Fruit fly (Drosophila melanogaster) whole organism, prepupa: ENCODE measurements around the gene CG9616.
A peak's percentile ranks its signal among the peaks of the same experiment; 100 is the strongest.

Experiments used
- Blimp-1 ChIP-seq: fragments of 200-800 bp; sonication (Bioruptor generic); optimal IDR thresholded peaks from 3 replicates; lab custom pipeline; 2017; ENCODE audit warnings: missing biosample characterization, missing genetic modification characterization, mild to moderate bottlenecking, moderate library complexity, missing genetic modification reagents
- CG10631 ChIP-seq: fragments of 200-800 bp; sonication (Bioruptor generic); optimal IDR thresholded peaks from 2 replicates; lab custom pipeline; 2016; ENCODE audit warnings: missing biosample characterization, missing genetic modification characterization
- CG10669 ChIP-seq: fragments of 200-800 bp; sonication (Bioruptor generic); optimal IDR thresholded peaks from 3 replicates; lab custom pipeline; 2018; ENCODE audit warnings: missing biosample characterization, mild to moderate bottlenecking, missing genetic modification characterization, moderate library complexity
- CG11294 ChIP-seq: fragments of 200-800 bp; sonication (Bioruptor generic); IDR thresholded peaks from 2 replicates; pipeline ENCODE4 v1.3.6; 2022; ENCODE audit warnings: missing biosample characterization, missing genetic modification characterization
- CG11762 ChIP-seq: fragments of 200-800 bp; sonication (Bioruptor generic); optimal IDR thresholded peaks from 3 replicates; lab custom pipeline; 2016; ENCODE audit warnings: missing biosample characterization, missing genetic modification characterization; ENCODE audit not compliant: insufficient read depth
- CG11902 ChIP-seq: fragments of 200-800 bp; sonication (Bioruptor generic); optimal IDR thresholded peaks from 3 replicates; lab custom pipeline; 2016; ENCODE audit warnings: missing biosample characterization, missing genetic modification characterization
- CG15336 ChIP-seq: fragments of 200-800 bp; sonication (Bioruptor generic); IDR thresholded peaks from 2 replicates; pipeline ENCODE4 v1.3.6; 2022; ENCODE audit warnings: missing biosample characterization, missing genetic modification characterization
- CG1621 ChIP-seq: fragments of 200-800 bp; sonication (Bioruptor generic); optimal IDR thresholded peaks from 3 replicates; lab custom pipeline; 2018; ENCODE audit warnings: missing biosample characterization, mild to moderate bottlenecking, missing genetic modification characterization
- CG16779 ChIP-seq: fragments of 200-800 bp; sonication (Bioruptor generic); optimal IDR thresholded peaks from 3 replicates; lab custom pipeline; 2017; ENCODE audit warnings: missing biosample characterization, mild to moderate bottlenecking, missing genetic modification characterization
- CG3032 ChIP-seq: fragments of 200-800 bp; optimal IDR thresholded peaks from 2 replicates; lab custom pipeline; 2019; ENCODE audit warnings: missing biosample characterization, mild to moderate bottlenecking, missing genetic modification characterization, moderate library complexity
- CG31627 ChIP-seq: fragments of 200-800 bp; sonication (Bioruptor generic); optimal IDR thresholded peaks from 3 replicates; lab custom pipeline; 2016; ENCODE audit warnings: missing biosample characterization, missing genetic modification characterization
- CG32006 ChIP-seq: fragments of 200-800 bp; sonication (Bioruptor generic); optimal IDR thresholded peaks from 3 replicates; lab custom pipeline; 2017; ENCODE audit warnings: missing biosample characterization, mild to moderate bottlenecking, missing genetic modification characterization
- CG3919 ChIP-seq: fragments of 200-800 bp; sonication (Bioruptor generic); optimal IDR thresholded peaks from 3 replicates; lab custom pipeline; 2016; ENCODE audit warnings: missing biosample characterization, missing genetic modification characterization
- CG4318 ChIP-seq: fragments of 200-800 bp; sonication (Bioruptor generic); optimal IDR thresholded peaks from 3 replicates; lab custom pipeline; 2017; ENCODE audit warnings: missing biosample characterization, mild to moderate bottlenecking, missing genetic modification characterization
- CG6163 ChIP-seq: fragments of 200-800 bp; sonication (Bioruptor generic); IDR thresholded peaks from 3 replicates; pipeline ENCODE4 v1.3.6; 2022; ENCODE audit warnings: missing biosample characterization, missing genetic modification characterization
- CG6276 ChIP-seq: fragments of 200-800 bp; sonication (Bioruptor generic); optimal IDR thresholded peaks from 2 replicates; lab custom pipeline; 2017; ENCODE audit warnings: missing biosample characterization, mild to moderate bottlenecking, missing genetic modification characterization
- CG6792 ChIP-seq: fragments of 200-800 bp; sonication (Bioruptor generic); optimal IDR thresholded peaks from 3 replicates; lab custom pipeline; 2016; ENCODE audit warnings: missing biosample characterization, missing genetic modification characterization
- CG6854 ChIP-seq: fragments of 200-800 bp; sonication (Bioruptor generic); optimal IDR thresholded peaks from 2 replicates; lab custom pipeline; 2017; ENCODE audit warnings: missing biosample characterization, mild to moderate bottlenecking, missing genetic modification characterization
- CG7368 ChIP-seq: fragments of 200-800 bp; sonication (Bioruptor generic); optimal IDR thresholded peaks from 3 replicates; lab custom pipeline; 2016; ENCODE audit warnings: missing biosample characterization, missing genetic modification characterization
- CG8119 ChIP-seq: fragments of 200-800 bp; sonication (Bioruptor generic); IDR thresholded peaks from 3 replicates; pipeline ENCODE4 v1.3.6; 2022; ENCODE audit warnings: missing biosample characterization, missing genetic modification characterization
- CG8632 ChIP-seq: fragments of 200-800 bp; sonication (Bioruptor generic); optimal IDR thresholded peaks from 3 replicates; lab custom pipeline; 2016; ENCODE audit warnings: missing biosample characterization, missing genetic modification characterization
- CG9139 ChIP-seq: fragments of 200-800 bp; sonication (Bioruptor generic); optimal IDR thresholded peaks from 3 replicates; lab custom pipeline; 2017; ENCODE audit warnings: missing biosample characterization, mild to moderate bottlenecking, missing genetic modification characterization
- Eip75B ChIP-seq: fragments of 200-800 bp; sonication (Bioruptor generic); optimal IDR thresholded peaks from 3 replicates; lab custom pipeline; 2016; ENCODE audit warnings: missing biosample characterization, missing genetic modification characterization
- Eip78C ChIP-seq: fragments of 200-800 bp; sonication (Bioruptor generic); peaks from one replicate; lab custom pipeline; 2016; ENCODE audit warnings: missing biosample characterization, missing genetic modification characterization
- Ets21C ChIP-seq: fragments of 200-800 bp; sonication (Bioruptor generic); optimal IDR thresholded peaks from 3 replicates; lab custom pipeline; 2016; ENCODE audit warnings: missing biosample characterization, missing genetic modification characterization
- Ets96B ChIP-seq: fragments of 200-800 bp; optimal IDR thresholded peaks from 2 replicates; lab custom pipeline; 2019; ENCODE audit warnings: missing biosample characterization, mild to moderate bottlenecking, missing genetic modification characterization, moderate library complexity
- Gug ChIP-seq: fragments of 200-800 bp; sonication (Bioruptor generic); IDR thresholded peaks from 2 replicates; pipeline ENCODE4 v1.3.6; 2022; ENCODE audit warnings: missing biosample characterization, missing genetic modification characterization
- Hr38 ChIP-seq: sonication (Bioruptor generic); optimal IDR thresholded peaks from 2 replicates; lab custom pipeline; 2016; ENCODE audit warnings: missing biosample characterization, missing genetic modification characterization
- Hr4 ChIP-seq: fragments of 200-800 bp; sonication (Bioruptor generic); optimal IDR thresholded peaks from 3 replicates; lab custom pipeline; 2016; ENCODE audit warnings: missing biosample characterization, missing genetic modification characterization
- Lpt ChIP-seq: fragments of 200-800 bp; sonication (Bioruptor generic); optimal IDR thresholded peaks from 3 replicates; lab custom pipeline; 2016; ENCODE audit warnings: missing biosample characterization, missing genetic modification characterization
- Met ChIP-seq: fragments of 200-800 bp; sonication (Bioruptor generic); optimal IDR thresholded peaks from 3 replicates; lab custom pipeline; 2016; ENCODE audit warnings: missing biosample characterization, missing genetic modification characterization
- OdsH ChIP-seq: fragments of 200-800 bp; sonication (Bioruptor generic); optimal IDR thresholded peaks from 3 replicates; lab custom pipeline; 2016; ENCODE audit warnings: missing biosample characterization, missing genetic modification characterization
- Smox ChIP-seq: fragments of 200-800 bp; sonication (Bioruptor generic); optimal IDR thresholded peaks from 3 replicates; lab custom pipeline; 2016; ENCODE audit warnings: missing biosample characterization, missing genetic modification characterization
- Sox102F ChIP-seq: fragments of 200-800 bp; sonication (Bioruptor generic); optimal IDR thresholded peaks from 2 replicates; lab custom pipeline; 2016; ENCODE audit warnings: missing biosample characterization, mild to moderate bottlenecking, missing genetic modification characterization
- achi ChIP-seq: fragments of 200-800 bp; sonication (Bioruptor generic); optimal IDR thresholded peaks from 3 replicates; lab custom pipeline; 2016; ENCODE audit warnings: missing biosample characterization, missing genetic modification characterization
- dsx ChIP-seq: fragments of 200-800 bp; optimal IDR thresholded peaks from 3 replicates; lab custom pipeline; 2019; ENCODE audit warnings: missing biosample characterization, mild to moderate bottlenecking, missing genetic modification characterization, moderate library complexity; ENCODE audit not compliant: poor library complexity, severe bottlenecking
- eg ChIP-seq: fragments of 200-800 bp; sonication (Bioruptor generic); IDR thresholded peaks from 3 replicates; pipeline ENCODE4 v1.3.6; 2022; ENCODE audit warnings: missing biosample characterization, missing genetic modification characterization
- fd59A ChIP-seq: fragments of 200-800 bp; sonication (Bioruptor generic); optimal IDR thresholded peaks from 2 replicates; lab custom pipeline; 2017; ENCODE audit warnings: missing biosample characterization, mild to moderate bottlenecking, missing genetic modification characterization, missing genetic modification reagents
- fd85E ChIP-seq: fragments of 200-800 bp; sonication (Bioruptor generic); optimal IDR thresholded peaks from 3 replicates; lab custom pipeline; 2016; ENCODE audit warnings: missing biosample characterization, missing genetic modification characterization
- net ChIP-seq: fragments of 200-800 bp; sonication (Bioruptor generic); optimal IDR thresholded peaks from 3 replicates; lab custom pipeline; 2016; ENCODE audit warnings: missing biosample characterization, missing genetic modification characterization
- pdm3 ChIP-seq: fragments of 200-800 bp; sonication (Bioruptor generic); optimal IDR thresholded peaks from 3 replicates; lab custom pipeline; 2016; ENCODE audit warnings: missing biosample characterization, missing genetic modification characterization
- salr ChIP-seq, 2 experiments: fragments of 200-800 bp; sonication (Bioruptor generic); optimal IDR thresholded peaks; 3 replicates each; lab custom pipeline; 2016 to 2018; ENCODE audit warnings: missing biosample characterization in 2 of 2, missing genetic modification characterization in 2 of 2, mild to moderate bottlenecking in 1 of 2
- spab ChIP-seq: fragments of 200-800 bp; sonication (Bioruptor generic); optimal IDR thresholded peaks from 2 replicates; lab custom pipeline; 2017; ENCODE audit warnings: missing biosample characterization, mild to moderate bottlenecking, missing genetic modification characterization, missing genetic modification reagents
- ss ChIP-seq, 2 experiments: fragments of 200-800 bp; sonication (Bioruptor generic); optimal IDR thresholded peaks; 2 replicates in 1 of 2; 3 replicates in 1 of 2; lab custom pipeline; 2017 to 2018; ENCODE audit warnings: mild to moderate bottlenecking in 2 of 2, missing biosample characterization in 2 of 2, missing genetic modification characterization in 2 of 2, moderate library complexity in 1 of 2
- svp ChIP-seq: fragments of 200-800 bp; sonication (Bioruptor generic); peaks from one replicate; lab custom pipeline; 2016; ENCODE audit warnings: missing biosample characterization, missing genetic modification characterization

The CG9616 gene

dm6 chr3R:14283042-14283626 is 37.9 kb upstream of the CG9616 start (continued):
- TF ChIP-seq spab (GFP tag; lab: Kevin White, UChicago) (no peak), achi (GFP tag; lab: Kevin White, UChicago) (peak; percentile 74), CG6854 (GFP tag; lab: Kevin White, UChicago) (no peak), salr (GFP tag; optimal IDR thresholded peaks at IDR 0.05; lab: Kevin White, UChicago) (peak; percentile 33 to 75), CG16779 (tag; lab: Kevin White, UChicago) (no peak), fd85E (GFP tag; lab: Kevin White, UChicago) (no peak), CG11902 (peak; percentile 37), CG10631 (GFP tag; lab: Kevin White, UChicago) (peak; percentile 71), CG6792 (GFP tag; lab: Kevin White, UChicago) (peak; percentile 54), CG7368 (GFP tag; lab: Kevin White, UChicago) (peak; percentile 39), Ets21C (peak; percentile 74), Hr4 (GFP tag; lab: Kevin White, UChicago) (peak; percentile 90), dsx (GFP tag; lab: Kevin White, UChicago) (no peak), CG11762 (GFP tag; lab: Kevin White, UChicago) (peak; percentile 67), CG15336 (no peak), Eip78C (peak; percentile 97), CG9139 (GFP tag; lab: Kevin White, UChicago) (no peak), Lpt (no peak)

- TF ChIP-seq CG6276 (GFP tag; lab: Kevin White, UChicago): no peak
- TF ChIP-seq spab (GFP tag; lab: Kevin White, UChicago): no peak
- TF ChIP-seq Ets96B (tag; lab: Kevin White, UChicago): no peak
- no peak for TF ChIP-seq CG3032 (tag; lab: Kevin White, UChicago)
- peak; percentile 31; the same call in 2 of the 3 replicates for TF ChIP-seq CG8119 (GFP tag; lab: Robert Waterston, UW)
- TF ChIP-seq OdsH (GFP tag; lab: Kevin White, UChicago): peak; percentile 22
- TF ChIP-seq Hr4 (GFP tag; lab: Kevin White, UChicago): peak; percentile 1
- TF ChIP-seq eg: peak; percentile 23; the same call in 2 of the 3 replicates
- no peak for TF ChIP-seq Smox (GFP tag; lab: Kevin White, UChicago)
- TF ChIP-seq CG15336: peak; percentile 52; the same call in 1 of the 2 replicates
- TF ChIP-seq CG11294: no peak
- no peak for TF ChIP-seq Eip75B
- no peak for TF ChIP-seq CG1621
- no peak for TF ChIP-seq CG8632 (GFP tag; lab: Kevin White, UChicago)
- TF ChIP-seq CG10631 (GFP tag; lab: Kevin White, UChicago): no peak
- TF ChIP-seq fd85E (GFP tag; lab: Kevin White, UChicago): no peak
- TF ChIP-seq Hr38: no peak
- no peak for TF ChIP-seq achi (GFP tag; lab: Kevin White, UChicago)
- TF ChIP-seq CG6854 (GFP tag; lab: Kevin White, UChicago): no peak
- TF ChIP-seq svp: no peak
- no peak for TF ChIP-seq CG10669
- no peak for TF ChIP-seq CG4318 (GFP tag; lab: Kevin White, UChicago)
- no peak for TF ChIP-seq CG3919 (GFP tag; lab: Kevin White, UChicago)
- TF ChIP-seq fd59A (GFP tag; lab: Kevin White, UChicago): no peak
- TF ChIP-seq ss (GFP tag; optimal IDR thresholded peaks at IDR 0.05; lab: Kevin White, UChicago): no peak
- TF ChIP-seq CG9139 (GFP tag; lab: Kevin White, UChicago): no peak
- TF ChIP-seq pdm3 (GFP tag; lab: Kevin White, UChicago): no peak
- no peak for TF ChIP-seq net (GFP tag; lab: Kevin White, UChicago)
- TF ChIP-seq Blimp-1: no peak
- TF ChIP-seq CG32006 (GFP tag; lab: Kevin White, UChicago): peak; percentile 4
- no peak for TF ChIP-seq Gug (GFP tag; lab: Robert Waterston, UW)
- 0 out of 3 replicates have a peak, but pooled peaks have one; percentile 9 for TF ChIP-seq CG6163 (GFP tag; lab: Robert Waterston, UW)
- no peak for TF ChIP-seq CG11762 (GFP tag; lab: Kevin White, UChicago)
- TF ChIP-seq dsx (GFP tag; lab: Kevin White, UChicago): peak; percentile 18
- peak; percentile 67 for TF ChIP-seq Eip78C
- no peak for TF ChIP-seq Ets21C
- no peak for TF ChIP-seq Met (GFP tag; lab: Kevin White, UChicago)
- TF ChIP-seq CG31627 (GFP tag; lab: Kevin White, UChicago): no peak
- TF ChIP-seq Sox102F: no peak
- no peak for TF ChIP-seq salr (GFP tag; optimal IDR thresholded peaks at IDR 0.05; lab: Kevin White, UChicago)
These were observed 37.2 kb upstream of the CG9616 start for dm6 chr3R:14282215-14283041.
